Fruit fly (Drosophila melanogaster): ENCODE measurements around the gene Tpl94D.

- TF ChIP-seq tj (GFP tag; optimal IDR thresholded peaks at IDR 0.05): no peak
- peak; percentile 51 for TF ChIP-seq kay (GFP tag; ENCODE audit: borderline replicate concordance)
- no peak for TF ChIP-seq pad (GFP tag; optimal IDR thresholded peaks at IDR 0.05)
- no peak for TF ChIP-seq CG11617 (GFP tag; optimal IDR thresholded peaks at IDR 0.05)
- no peak for TF ChIP-seq toe (GFP tag; optimal IDR thresholded peaks at IDR 0.05)
- no peak for TF ChIP-seq Clk (GFP tag; optimal IDR thresholded peaks at IDR 0.05)
Observed at dm6 chr3R:22997912-22998622, 32.0 kb downstream of the Tpl94D start, which contains the start of gene Nha2.

Data from whole organism, adult.